Worm (Caenorhabditis elegans) whole organism, late embryonic: ENCODE measurements around the gene msrp-7.

Experiments used
- C38D4.7 ChIP-seq: fragments of 200-800 bp; sonication (Bioruptor generic); optimal IDR thresholded peaks from 2 replicates; lab custom pipeline; 2018; ENCODE audit warnings: mild to moderate bottlenecking, missing genetic modification characterization, moderate library complexity, missing compliant biosample characterization
- K02D7.2 ChIP-seq: sonication (generic microtip); optimal IDR thresholded peaks from 2 replicates; lab custom pipeline; 2017; ENCODE audit warnings: mild to moderate bottlenecking, missing genetic modification characterization, missing compliant biosample characterization
- Y22D7AL.16 ChIP-seq: sonication (generic microtip); optimal IDR thresholded peaks from 2 replicates; lab custom pipeline; 2016; ENCODE audit warnings: missing genetic modification characterization, missing compliant biosample characterization
- ahr-1 ChIP-seq: sonication (generic microtip); optimal IDR thresholded peaks from 2 replicates; lab custom pipeline; 2016; ENCODE audit warnings: missing genetic modification characterization, missing compliant biosample characterization
- ama-1 ChIP-seq: fragments of 150-350 bp; optimal IDR thresholded peaks from 2 replicates; lab custom pipeline; 2014
- ceh-18 ChIP-seq: sonication (generic microtip); optimal IDR thresholded peaks from 2 replicates; lab custom pipeline; 2016; ENCODE audit warnings: missing genetic modification characterization, missing compliant biosample characterization
- ceh-22 ChIP-seq: sonication (generic microtip); optimal IDR thresholded peaks from 2 replicates; lab custom pipeline; 2017; ENCODE audit warnings: missing biosample characterization, missing genetic modification characterization
- ceh-24 ChIP-seq: sonication (generic microtip); optimal IDR thresholded peaks from 2 replicates; lab custom pipeline; 2016; ENCODE audit warnings: mild to moderate bottlenecking, missing genetic modification characterization, missing compliant biosample characterization
- ceh-30 ChIP-seq: fragments of 150-350 bp; optimal IDR thresholded peaks from 2 replicates; lab custom pipeline; 2014; ENCODE audit warnings: missing biosample characterization, missing genetic modification characterization
- ceh-31 ChIP-seq: sonication (generic microtip); optimal IDR thresholded peaks from 2 replicates; lab custom pipeline; 2016; ENCODE audit warnings: missing genetic modification characterization, missing compliant biosample characterization
- ceh-6 ChIP-seq: fragments of 200-800 bp; sonication (Bioruptor generic); optimal IDR thresholded peaks from 2 replicates; lab custom pipeline; 2018; ENCODE audit warnings: mild to moderate bottlenecking, missing genetic modification characterization, missing compliant biosample characterization
- ceh-9 ChIP-seq: sonication (generic microtip); optimal IDR thresholded peaks from 2 replicates; lab custom pipeline; 2016; ENCODE audit warnings: mild to moderate bottlenecking, missing genetic modification characterization, inconsistent platforms, missing compliant biosample characterization
- elt-2 ChIP-seq: sonication (generic microtip); optimal IDR thresholded peaks from 2 replicates; lab custom pipeline; 2016; ENCODE audit warnings: missing genetic modification reagents, missing genetic modification characterization, missing compliant biosample characterization
- ets-4 ChIP-seq: sonication (generic microtip); optimal IDR thresholded peaks from 2 replicates; lab custom pipeline; 2016; ENCODE audit warnings: missing genetic modification characterization, missing compliant biosample characterization
- eyg-1 ChIP-seq: sonication (generic microtip); optimal IDR thresholded peaks from 2 replicates; lab custom pipeline; 2016; ENCODE audit warnings: missing genotype, missing genetic modification characterization, missing compliant biosample characterization
- fkh-10 ChIP-seq: fragments of 150-350 bp; optimal IDR thresholded peaks from 2 replicates; lab custom pipeline; 2014; ENCODE audit warnings: missing biosample characterization, missing genetic modification reagents, missing genetic modification characterization
- hlh-13 ChIP-seq: fragments of 200-800 bp; sonication (Bioruptor generic); optimal IDR thresholded peaks from 2 replicates; lab custom pipeline; 2018; ENCODE audit warnings: mild to moderate bottlenecking, missing genetic modification characterization, missing compliant biosample characterization
- hlh-15 ChIP-seq: sonication (generic microtip); optimal IDR thresholded peaks from 2 replicates; lab custom pipeline; 2016; ENCODE audit warnings: missing genetic modification characterization, missing compliant biosample characterization
- hlh-30 ChIP-seq: sonication (generic microtip); optimal IDR thresholded peaks from 2 replicates; lab custom pipeline; 2017; ENCODE audit warnings: antibody characterized with exemption, missing genetic modification characterization, missing compliant biosample characterization; ENCODE audit not compliant: insufficient read depth
- madf-2 ChIP-seq: sonication (generic microtip); optimal IDR thresholded peaks from 2 replicates; lab custom pipeline; 2017; ENCODE audit warnings: missing genetic modification characterization, missing compliant biosample characterization
- mec-3 ChIP-seq: sonication (generic microtip); optimal IDR thresholded peaks from 2 replicates; lab custom pipeline; 2016; ENCODE audit warnings: borderline replicate concordance, missing genetic modification characterization, missing compliant biosample characterization
- nfya-1 ChIP-seq: sonication (generic microtip); optimal IDR thresholded peaks from 2 replicates; lab custom pipeline; 2017; ENCODE audit warnings: missing genetic modification characterization, mild to moderate bottlenecking, missing compliant biosample characterization, antibody characterized with exemption, moderate library complexity
- pax-1 ChIP-seq: fragments of 150-350 bp; optimal IDR thresholded peaks from 2 replicates; lab custom pipeline; 2014; ENCODE audit warnings: missing biosample characterization, missing genetic modification characterization
- pha-2 ChIP-seq: sonication (generic microtip); optimal IDR thresholded peaks from 2 replicates; lab custom pipeline; 2017; ENCODE audit warnings: mild to moderate bottlenecking, missing genetic modification characterization, missing compliant biosample characterization
- pqm-1 ChIP-seq: sonication (generic microtip); optimal IDR thresholded peaks from 2 replicates; lab custom pipeline; 2016; ENCODE audit warnings: missing genetic modification characterization, missing compliant biosample characterization
- pros-1 ChIP-seq: fragments of 150-350 bp; optimal IDR thresholded peaks from 2 replicates; lab custom pipeline; 2014; ENCODE audit warnings: missing biosample characterization, missing genetic modification reagents, missing genetic modification characterization
- ref-2 ChIP-seq: sonication (generic microtip); optimal IDR thresholded peaks from 2 replicates; lab custom pipeline; 2016; ENCODE audit warnings: missing genetic modification characterization, missing compliant biosample characterization
- sdc-2 ChIP-seq: sonication (generic microtip); optimal IDR thresholded peaks from 2 replicates; lab custom pipeline; 2016; ENCODE audit warnings: missing genotype, missing genetic modification characterization, missing compliant biosample characterization
- sox-2 ChIP-seq: fragments of 200-800 bp; sonication (Bioruptor generic); IDR thresholded peaks from 2 replicates; pipeline ENCODE4 v1.3.6; 2022; ENCODE audit warnings: missing genetic modification reagents, missing genetic modification characterization, missing compliant biosample characterization
- sox-4 ChIP-seq: sonication (generic microtip); optimal IDR thresholded peaks from 2 replicates; lab custom pipeline; 2017; ENCODE audit warnings: mild to moderate bottlenecking, missing genetic modification characterization, inconsistent platforms, missing compliant biosample characterization
- tbx-7 ChIP-seq: sonication (generic microtip); optimal IDR thresholded peaks from 2 replicates; lab custom pipeline; 2016; ENCODE audit warnings: missing genotype, missing genetic modification characterization, missing compliant biosample characterization
- ttx-3 ChIP-seq: sonication (generic microtip); optimal IDR thresholded peaks from 2 replicates; lab custom pipeline; 2016; ENCODE audit warnings: missing genetic modification reagents, missing genetic modification characterization, missing compliant biosample characterization
- unc-3 ChIP-seq, 2 experiments: fragments of 200-800 bp in 1 of 2; sonication (Bioruptor generic) in 1 of 2; sonication (generic microtip) in 1 of 2; conservative IDR thresholded peaks in 1 of 2; optimal IDR thresholded peaks in 1 of 2; 2 replicates each; pipeline versions ENCODE4 v1.3.6 to Lab custom; 2016 to 2022; ENCODE audit warnings: missing compliant biosample characterization in 2 of 2, missing genetic modification characterization in 2 of 2, missing genetic modification reagents in 1 of 2
- unc-42 ChIP-seq: sonication (generic microtip); optimal IDR thresholded peaks from 2 replicates; lab custom pipeline; 2016; ENCODE audit warnings: missing genotype, missing genetic modification characterization, missing compliant biosample characterization
- unc-55 ChIP-seq: sonication (generic microtip); optimal IDR thresholded peaks from 2 replicates; lab custom pipeline; 2017; ENCODE audit warnings: missing biosample characterization, missing genetic modification reagents, missing genetic modification characterization
- unc-86 ChIP-seq: sonication (generic microtip); optimal IDR thresholded peaks from 2 replicates; lab custom pipeline; 2016; ENCODE audit warnings: missing genetic modification characterization, missing compliant biosample characterization
- zip-5 ChIP-seq: sonication (generic microtip); optimal IDR thresholded peaks from 2 replicates; lab custom pipeline; 2016; ENCODE audit warnings: missing genetic modification characterization, missing compliant biosample characterization

Gene msrp-7

ce11 chrII:10851110-10851509 is 40.3 kb downstream of the msrp-7 start:
- TF ChIP-seq hlh-13 (GFP tag; lab: Kevin White, UChicago) (no peak), ceh-31 (tag; lab: Kevin White, UChicago) (no peak), madf-2 (tag; lab: Kevin White, UChicago) (no peak), ahr-1 (tag; lab: Kevin White, UChicago) (no peak), ceh-6 (no peak), pax-1 (tag; lab: Kevin White, UChicago) (no peak), ama-1 (lab: Kevin White, UChicago) (no peak), ceh-18 (tag; lab: Kevin White, UChicago) (peak; percentile 54), ets-4 (tag; lab: Kevin White, UChicago) (no peak), eyg-1 (tag; lab: Kevin White, UChicago) (no peak), unc-55 (peak; percentile 100), nfya-1 (tag; lab: Kevin White, UChicago) (peak; percentile 41), ceh-9 (tag; lab: Kevin White, UChicago) (no peak), unc-86 (tag; lab: Kevin White, UChicago) (no peak), ref-2 (tag; lab: Kevin White, UChicago) (peak; percentile 31), pros-1 (no peak), K02D7.2 (tag; lab: Kevin White, UChicago) (no peak), unc-42 (tag; lab: Kevin White, UChicago) (no peak), hlh-30 (tag; lab: Kevin White, UChicago) (peak; percentile 68), elt-2 (tag; lab: Kevin White, UChicago) (no peak), ceh-24 (no peak), fkh-10 (GFP tag; lab: Kevin White, UChicago) (no peak), tbx-7 (tag; lab: Kevin White, UChicago) (no peak)

- TF ChIP-seq C38D4.7 (GFP tag; lab: Kevin White, UChicago) (no peak), nfya-1 (tag; lab: Kevin White, UChicago) (no peak), zip-5 (no peak), ceh-22 (tag; lab: Kevin White, UChicago) (no peak), Y22D7AL.16 (tag; lab: Kevin White, UChicago) (no peak), eyg-1 (tag; lab: Kevin White, UChicago) (no peak), pqm-1 (tag; lab: Kevin White, UChicago) (no peak), ets-4 (tag; lab: Kevin White, UChicago) (no peak), hlh-15 (no peak), mec-3 (tag; lab: Kevin White, UChicago) (no peak), ceh-30 (tag; lab: Kevin White, UChicago) (no peak), ttx-3 (no peak), sox-2 (GFP tag; lab: Robert Waterston, UW) (no peak), sox-4 (tag; lab: Kevin White, UChicago) (no peak), ceh-9 (tag; lab: Kevin White, UChicago) (no peak)
- TF ChIP-seq, all 69 proteins: peak for 0
Observed at ce11 chrII:10852880-10853279, 42.1 kb downstream of the msrp-7 start.

DNA sequence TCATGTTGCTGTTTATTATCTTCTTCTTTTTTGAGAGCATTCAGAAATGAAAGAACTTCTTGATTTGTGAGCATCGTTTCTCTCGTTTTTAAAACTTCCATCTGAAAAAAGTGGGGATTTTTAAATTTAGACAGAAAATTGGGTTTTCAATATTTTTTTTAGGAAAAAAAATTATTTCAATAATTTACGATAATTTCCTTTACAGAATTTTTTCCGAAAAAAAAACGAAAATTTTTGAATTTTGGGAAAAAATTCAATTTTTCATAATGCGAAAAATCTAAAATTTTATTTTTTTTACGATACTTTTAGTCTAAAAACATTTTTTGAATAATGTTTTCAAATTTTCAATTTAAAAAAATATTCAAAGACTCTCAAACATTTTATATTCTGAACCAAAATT is 46.3 kb downstream of the msrp-7 start, which contains the start of gene M106.7:
TSS of gene M106.7 (minus strand) at position 101 of the 400 bp plus-strand sequence.
- TF ChIP-seq hlh-13 (GFP tag; lab: Kevin White, UChicago) (no peak), pha-2 (tag; lab: Kevin White, UChicago) (no peak), sdc-2 (tag; lab: Kevin White, UChicago) (no peak), unc-3 (GFP tag; conservative IDR thresholded peaks at IDR 0.05; lab: Robert Waterston, UW) (no peak), unc-3 (tag; optimal IDR thresholded peaks at IDR 0.05; lab: Kevin White, UChicago) (no peak)

- no peak for TF ChIP-seq tbx-7 (tag; lab: Kevin White, UChicago)
- TF ChIP-seq, all 69 proteins: peak for 0
Observed at ce11 chrII:10859359-10859758, 48.6 kb downstream of the msrp-7 start.
